Worm (Caenorhabditis elegans) whole organism, midembryonic: ENCODE results near the gene nhr-196.

Experiments
- T22C8.4 ChIP-seq: fragments of 200-800 bp; sonication (Bioruptor generic); IDR thresholded peaks from 2 replicates; pipeline ENCODE4 v1.3.6; 2022; ENCODE audit warnings: missing genetic modification characterization, missing compliant biosample characterization
- cog-1 ChIP-seq: sonication (generic microtip); optimal IDR thresholded peaks from 2 replicates; lab custom pipeline; 2016; ENCODE audit warnings: missing genetic modification characterization, missing compliant biosample characterization
- flt-1 ChIP-seq: fragments of 200-800 bp; sonication (Bioruptor generic); IDR thresholded peaks from 2 replicates; pipeline ENCODE4 v1.3.6; 2022; ENCODE audit warnings: missing genetic modification characterization, missing compliant biosample characterization
- klf-2 ChIP-seq: fragments of 200-800 bp; sonication (Bioruptor generic); conservative IDR thresholded peaks from 2 replicates; pipeline ENCODE4 v1.3.6; 2022; ENCODE audit warnings: missing genetic modification reagents, missing genetic modification characterization, missing compliant biosample characterization
- med-1 ChIP-seq: sonication (generic microtip); optimal IDR thresholded peaks from 2 replicates; lab custom pipeline; 2017; ENCODE audit warnings: missing genetic modification characterization, mild to moderate bottlenecking, missing compliant biosample characterization, antibody characterized with exemption, missing genetic modification reagents; ENCODE audit not compliant: insufficient read depth
- ref-1 ChIP-seq: fragments of 200-800 bp; sonication (Bioruptor generic); conservative IDR thresholded peaks from 2 replicates; pipeline ENCODE4 v1.3.6; 2022; ENCODE audit warnings: missing genetic modification reagents, missing genetic modification characterization, missing compliant biosample characterization
- tab-1 ChIP-seq: fragments of 200-800 bp; sonication (Bioruptor generic); IDR thresholded peaks from 2 replicates; pipeline ENCODE4 v1.3.6; 2022; ENCODE audit warnings: missing genetic modification characterization, missing compliant biosample characterization
- ztf-23 ChIP-seq: fragments of 200-800 bp; sonication (Bioruptor generic); IDR thresholded peaks from 2 replicates; pipeline ENCODE4 v1.3.6; 2022; ENCODE audit warnings: missing genetic modification reagents, missing genetic modification characterization, missing compliant biosample characterization
- ztf-29 ChIP-seq: fragments of 200-800 bp; sonication (Bioruptor generic); IDR thresholded peaks from 2 replicates; pipeline ENCODE4 v1.3.6; 2022; ENCODE audit warnings: missing genetic modification reagents, missing genetic modification characterization, missing compliant biosample characterization

ce11 chrV:15710401-15710800, 24.9 kb downstream of the nhr-196 start, which contains the start of gene Y6E2A.1:
- no peak for TF ChIP-seq T22C8.4 (GFP tag; lab: Robert Waterston, UW)
- no peak for TF ChIP-seq ref-1 (GFP tag; lab: Robert Waterston, UW)
- TF ChIP-seq klf-2 (GFP tag; lab: Robert Waterston, UW) = no peak
- no peak for TF ChIP-seq med-1
- no peak for TF ChIP-seq flt-1 (GFP tag; lab: Robert Waterston, UW)
- no peak for TF ChIP-seq cog-1 (tag; lab: Kevin White, UChicago)
- TF ChIP-seq ztf-23 (GFP tag; lab: Robert Waterston, UW) = no peak
- TF ChIP-seq ztf-29 (GFP tag; lab: Robert Waterston, UW) = no peak
- no peak for TF ChIP-seq tab-1 (GFP tag; lab: Robert Waterston, UW)
